Worm (Caenorhabditis elegans): ENCODE data around the gene E02H4.8.

The E02H4.8 gene

DNA sequence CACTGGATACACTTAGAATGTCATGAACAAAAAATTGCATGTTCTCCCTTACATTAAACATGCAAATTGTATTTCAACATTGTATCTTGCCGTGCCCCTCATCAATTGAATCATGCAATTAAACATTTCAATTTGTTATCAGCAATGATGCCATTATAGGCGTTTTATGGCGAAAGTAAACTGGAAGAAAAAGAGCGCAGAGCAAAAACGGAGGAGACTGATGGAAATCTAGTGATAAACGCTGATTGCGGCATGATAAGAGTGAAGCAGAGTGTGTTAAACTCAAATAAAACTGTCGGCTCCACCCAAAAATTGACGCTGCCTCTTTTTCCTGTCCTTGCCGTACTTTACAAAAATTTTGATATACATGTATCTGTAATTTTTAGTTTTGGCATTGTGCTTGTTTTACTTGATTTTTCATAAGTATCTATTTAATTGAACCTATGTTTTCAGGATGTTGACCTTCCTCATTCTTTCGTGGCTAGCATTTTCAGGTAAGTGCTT is 48.8 kb downstream of the E02H4.8 start, which contains the start of gene K06G5.1:
Gene K06G5.1 (plus strand): TSS at position 454 of the 504 bp plus-strand sequence.
- TF ChIP-seq lin-32 (GFP tag; optimal IDR thresholded peaks at IDR 0.05): no peak
- TF ChIP-seq mab-5 (tag; optimal IDR thresholded peaks at IDR 0.05): no peak
- no peak for TF ChIP-seq elt-1 (tag; optimal IDR thresholded peaks at IDR 0.05; ENCODE audit: borderline replicate concordance, insufficient read depth)
- TF ChIP-seq nhr-76 (tag; optimal IDR thresholded peaks at IDR 0.05): no peak
- TF ChIP-seq pha-4 (tag; optimal IDR thresholded peaks at IDR 0.05): no peak
- TF ChIP-seq ces-1 (GFP tag; optimal IDR thresholded peaks at IDR 0.05): no peak
- no peak for TF ChIP-seq flh-1 (GFP tag; optimal IDR thresholded peaks at IDR 0.05)
- no peak for TF ChIP-seq mls-2 (tag; optimal IDR thresholded peaks at IDR 0.05)
- TF ChIP-seq mep-1 (tag; optimal IDR thresholded peaks at IDR 0.05): no peak
- TF ChIP-seq nhr-28 (tag; optimal IDR thresholded peaks at IDR 0.05): no peak
- TF ChIP-seq ceh-39 (tag; optimal IDR thresholded peaks at IDR 0.05): no peak
- no peak for TF ChIP-seq hlh-1 (tag; optimal IDR thresholded peaks at IDR 0.05)
- no peak for TF ChIP-seq unc-120 (tag; optimal IDR thresholded peaks at IDR 0.05; ENCODE audit: poor library complexity, severe bottlenecking)
- TF ChIP-seq cnd-1 (tag; optimal IDR thresholded peaks at IDR 0.05): no peak
- TF ChIP-seq lin-13 (tag; optimal IDR thresholded peaks at IDR 0.05): no peak
- no peak for TF ChIP-seq lsy-2 (tag; optimal IDR thresholded peaks at IDR 0.05)
- TF ChIP-seq elt-3 (tag; optimal IDR thresholded peaks at IDR 0.05): no peak
- no peak for TF ChIP-seq sptf-1 (tag; optimal IDR thresholded peaks at IDR 0.05)

DNA sequence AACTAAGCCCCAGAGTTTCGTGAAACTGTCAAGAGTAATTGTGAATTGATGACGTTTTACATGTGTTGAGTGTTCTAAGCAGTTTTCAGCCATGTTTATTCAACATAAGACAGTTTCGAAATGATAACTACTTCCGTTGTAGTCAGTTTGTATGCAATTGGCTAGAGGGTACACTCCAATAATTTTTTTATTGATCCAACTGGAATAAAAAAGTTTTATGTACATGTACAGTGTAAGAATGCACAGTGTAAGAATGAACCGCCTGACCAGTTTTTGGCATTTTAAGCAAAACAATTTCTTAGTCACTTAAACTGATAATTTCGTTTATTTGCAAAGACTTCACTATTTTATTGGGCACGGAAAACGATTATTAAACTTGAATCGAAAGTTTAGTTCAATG is 50.1 kb downstream of the E02H4.8 start:
- TF ChIP-seq mep-1 (tag; optimal IDR thresholded peaks at IDR 0.05) (no peak), ceh-39 (tag; optimal IDR thresholded peaks at IDR 0.05) (no peak), hlh-1 (tag; optimal IDR thresholded peaks at IDR 0.05) (no peak), zip-8 (tag; optimal IDR thresholded peaks at IDR 0.05) (no peak), pha-4 (tag; optimal IDR thresholded peaks at IDR 0.05) (no peak), ham-2 (GFP tag; optimal IDR thresholded peaks at IDR 0.05) (no peak), blmp-1 (tag; optimal IDR thresholded peaks at IDR 0.05) (no peak), unc-39 (tag; optimal IDR thresholded peaks at IDR 0.05) (no peak), elt-3 (tag; optimal IDR thresholded peaks at IDR 0.05) (no peak), mls-2 (tag; optimal IDR thresholded peaks at IDR 0.05) (no peak), ztf-11 (tag; optimal IDR thresholded peaks at IDR 0.05) (no peak), mab-5 (tag; optimal IDR thresholded peaks at IDR 0.05) (no peak), nhr-76 (tag; optimal IDR thresholded peaks at IDR 0.05) (no peak), lsy-2 (tag; optimal IDR thresholded peaks at IDR 0.05) (no peak), cnd-1 (tag; optimal IDR thresholded peaks at IDR 0.05) (no peak)
